Fruit fly (Drosophila melanogaster): ENCODE results near the gene Sfp24Bd.

Sfp24Bd gene

DNA sequence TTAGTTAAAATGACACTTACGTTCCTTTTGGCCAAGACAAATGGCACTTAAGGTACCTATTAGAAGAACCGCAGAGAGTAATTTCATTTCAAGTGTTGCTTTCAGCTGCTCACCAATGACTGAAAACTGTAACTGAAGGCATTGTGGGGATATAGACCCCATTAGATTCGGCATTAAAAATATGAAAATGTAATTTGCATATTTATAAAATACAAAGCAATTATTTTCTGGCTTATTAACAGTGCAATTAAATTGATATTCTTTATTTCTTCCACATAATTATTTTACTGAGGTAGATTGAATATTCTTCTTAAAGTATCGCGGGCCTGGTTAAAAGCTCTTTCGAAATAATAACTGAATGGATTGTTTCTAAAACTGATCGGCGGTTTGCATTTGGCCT, at the start of gene Sfp24Bd:
Gene Sfp24Bd (minus strand): TSS at position 101 of the 400 bp plus-strand sequence.
- TF ChIP-seq ovo (GFP tag; optimal IDR thresholded peaks at IDR 0.05) (no peak), CG7101 (tag; optimal IDR thresholded peaks at IDR 0.05) (no peak), kay (GFP tag; ENCODE audit: borderline replicate concordance) (no peak), Mnt (GFP tag; optimal IDR thresholded peaks at IDR 0.05) (no peak), cic (GFP tag; optimal IDR thresholded peaks at IDR 0.05) (no peak), CG11617 (GFP tag; optimal IDR thresholded peaks at IDR 0.05) (no peak), CG5204 (GFP tag; optimal IDR thresholded peaks at IDR 0.05) (no peak), Hr96 (GFP tag; optimal IDR thresholded peaks at IDR 0.05) (no peak), CG12768 (GFP tag; optimal IDR thresholded peaks at IDR 0.05) (no peak), Clk (GFP tag; optimal IDR thresholded peaks at IDR 0.05) (no peak), toe (GFP tag; optimal IDR thresholded peaks at IDR 0.05) (no peak), Crg-1 (GFP tag; optimal IDR thresholded peaks at IDR 0.05) (no peak), CG33017 (tag; optimal IDR thresholded peaks at IDR 0.05) (no peak), CG1620 (GFP tag; optimal IDR thresholded peaks at IDR 0.05) (no peak), pad (GFP tag; optimal IDR thresholded peaks at IDR 0.05) (no peak), CG14711 (tag; optimal IDR thresholded peaks at IDR 0.05) (no peak), CG7045 (GFP tag; optimal IDR thresholded peaks at IDR 0.05) (no peak), bab1 (GFP tag; optimal IDR thresholded peaks at IDR 0.05) (no peak), tj (GFP tag; optimal IDR thresholded peaks at IDR 0.05) (no peak), cnc (optimal IDR thresholded peaks at IDR 0.05) (no peak)

DNA sequence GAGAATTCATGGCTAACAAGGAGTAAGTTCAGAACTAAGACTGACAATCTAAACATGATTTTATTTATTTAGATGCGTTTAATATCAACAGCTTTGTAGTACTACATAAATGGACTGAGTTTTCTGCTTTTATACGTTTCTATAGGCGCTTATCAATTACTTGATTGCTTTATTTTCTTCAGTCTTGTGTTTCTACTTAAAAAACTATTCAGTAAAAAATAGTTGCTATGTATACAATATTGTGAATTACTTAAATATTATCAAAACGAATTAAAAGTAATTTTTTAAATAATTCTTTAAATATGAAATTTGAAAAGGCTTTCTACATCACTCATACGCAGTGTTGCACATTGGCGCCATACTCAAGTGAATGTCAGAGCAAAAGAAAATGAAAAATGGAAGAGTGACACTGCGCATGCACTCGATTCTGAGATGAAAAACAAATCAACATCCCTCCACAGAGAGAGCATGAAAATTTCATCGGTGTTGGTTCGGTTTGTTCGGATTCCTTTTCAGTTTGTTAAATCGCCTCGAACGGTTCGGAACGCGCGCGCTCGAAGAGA, 48.8 kb upstream of the Sfp24Bd start, which contains the start of the genes lectin-24A and Shaw:
Gene lectin-24A (minus strand): TSS at position 101 of the 563 bp plus-strand sequence.
Gene Shaw (plus strand): TSS at position 513 of the 563 bp plus-strand sequence.
- TF ChIP-seq CG7045 (GFP tag; optimal IDR thresholded peaks at IDR 0.05) (no peak), ovo (GFP tag; optimal IDR thresholded peaks at IDR 0.05) (no peak), CG5204 (GFP tag; optimal IDR thresholded peaks at IDR 0.05) (no peak), bab1 (GFP tag; optimal IDR thresholded peaks at IDR 0.05) (no peak), cnc (optimal IDR thresholded peaks at IDR 0.05) (no peak), tj (GFP tag; optimal IDR thresholded peaks at IDR 0.05) (no peak), toe (GFP tag; optimal IDR thresholded peaks at IDR 0.05) (no peak), CG33017 (tag; optimal IDR thresholded peaks at IDR 0.05) (no peak), CG11617 (GFP tag; optimal IDR thresholded peaks at IDR 0.05) (no peak), Hr96 (GFP tag; optimal IDR thresholded peaks at IDR 0.05) (no peak), Clk (GFP tag; optimal IDR thresholded peaks at IDR 0.05) (no peak), CG1620 (GFP tag; optimal IDR thresholded peaks at IDR 0.05) (no peak), cic (GFP tag; optimal IDR thresholded peaks at IDR 0.05) (no peak)

DNA sequence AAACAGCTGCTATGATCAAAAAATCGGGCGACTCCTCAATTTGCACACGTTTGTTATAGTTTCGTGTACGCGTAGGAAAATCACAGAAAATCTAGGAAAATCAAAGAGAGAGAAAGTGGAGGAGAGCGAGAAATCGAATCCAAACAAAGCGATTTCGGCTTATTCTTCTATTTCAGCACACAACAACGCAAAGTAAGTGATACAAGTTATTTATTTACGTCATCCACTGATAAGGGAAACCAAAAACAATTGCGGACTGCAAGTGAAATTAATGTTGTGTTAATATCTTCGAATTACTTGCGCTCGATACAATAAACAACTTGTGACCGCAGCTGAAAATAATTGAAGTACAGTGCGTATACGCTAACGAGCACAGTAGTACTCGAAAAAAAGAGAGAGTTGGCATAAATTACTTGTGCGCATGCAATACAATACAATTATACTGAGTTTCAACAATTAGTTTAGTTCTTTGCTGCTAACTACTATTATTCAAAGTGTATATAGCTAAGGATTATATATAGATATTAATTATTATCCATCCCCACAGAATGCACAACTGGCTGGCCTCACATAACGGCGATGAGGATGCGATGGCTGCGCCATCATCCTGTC, 44.7 kb upstream of the Sfp24Bd start:
- no peak for TF ChIP-seq CG7101 (tag; optimal IDR thresholded peaks at IDR 0.05)
- TF ChIP-seq Hr96 (GFP tag; optimal IDR thresholded peaks at IDR 0.05) = no peak
- no peak for TF ChIP-seq CG33017 (tag; optimal IDR thresholded peaks at IDR 0.05)
- TF ChIP-seq CG7045 (GFP tag; optimal IDR thresholded peaks at IDR 0.05) = no peak
- no peak for TF ChIP-seq CG12768 (GFP tag; optimal IDR thresholded peaks at IDR 0.05)
- TF ChIP-seq CG11617 (GFP tag; optimal IDR thresholded peaks at IDR 0.05) = no peak
- TF ChIP-seq tj (GFP tag; optimal IDR thresholded peaks at IDR 0.05) = no peak
- TF ChIP-seq Crg-1 (GFP tag; optimal IDR thresholded peaks at IDR 0.05) = no peak
- no peak for TF ChIP-seq CG5204 (GFP tag; optimal IDR thresholded peaks at IDR 0.05)
- TF ChIP-seq cic (GFP tag; optimal IDR thresholded peaks at IDR 0.05) = no peak
- TF ChIP-seq pad (GFP tag; optimal IDR thresholded peaks at IDR 0.05) = no peak
- no peak for TF ChIP-seq cnc (optimal IDR thresholded peaks at IDR 0.05)
- TF ChIP-seq kay (GFP tag; ENCODE audit: borderline replicate concordance) = no peak
- TF ChIP-seq Clk (GFP tag; optimal IDR thresholded peaks at IDR 0.05) = no peak

DNA sequence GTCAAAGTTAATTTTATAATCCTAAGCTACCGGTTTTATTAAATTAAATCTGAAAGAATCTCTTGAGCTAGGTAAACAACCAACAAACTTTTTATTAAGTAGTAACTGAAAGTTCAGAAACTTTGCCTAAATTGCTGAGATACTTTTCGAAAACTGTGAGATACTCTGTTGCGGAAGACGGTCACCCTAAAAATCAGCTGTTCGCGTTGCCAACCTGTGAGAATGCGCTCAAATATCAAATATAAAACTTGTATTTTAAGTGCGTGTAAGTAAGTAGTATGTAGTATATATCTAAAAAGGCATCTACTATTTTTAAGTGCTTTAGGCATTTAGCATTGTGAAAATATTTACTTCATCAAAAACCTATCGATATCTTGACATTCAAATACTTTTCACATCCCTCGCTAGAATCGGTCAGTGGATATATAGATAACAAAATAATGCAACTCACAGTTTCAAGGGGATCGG, 44.0 kb upstream of the Sfp24Bd start, which contains the start of the genes CG31955 and CG2818:
Gene CG31955 (minus strand): TSS at position 157 of the 468 bp plus-strand sequence.
Gene CG2818 (plus strand): TSS at position 412 of the 468 bp plus-strand sequence.
- TF ChIP-seq CG7101 (tag; optimal IDR thresholded peaks at IDR 0.05) (no peak), tj (GFP tag; optimal IDR thresholded peaks at IDR 0.05) (peak; percentile 35), CG11617 (GFP tag; optimal IDR thresholded peaks at IDR 0.05) (peak; percentile 15), kay (GFP tag; ENCODE audit: borderline replicate concordance) (peak; percentile 96), CG33017 (tag; optimal IDR thresholded peaks at IDR 0.05) (no peak), toe (GFP tag; optimal IDR thresholded peaks at IDR 0.05) (peak; percentile 36), pad (GFP tag; optimal IDR thresholded peaks at IDR 0.05) (peak; percentile 95), CG12768 (GFP tag; optimal IDR thresholded peaks at IDR 0.05) (no peak), bab1 (GFP tag; optimal IDR thresholded peaks at IDR 0.05) (no peak), Crg-1 (GFP tag; optimal IDR thresholded peaks at IDR 0.05) (no peak), CG14711 (tag; optimal IDR thresholded peaks at IDR 0.05) (peak; percentile 29), cnc (optimal IDR thresholded peaks at IDR 0.05) (no peak), Hr96 (GFP tag; optimal IDR thresholded peaks at IDR 0.05) (peak; percentile 52), CG5204 (GFP tag; optimal IDR thresholded peaks at IDR 0.05) (peak; percentile 55), ovo (GFP tag; optimal IDR thresholded peaks at IDR 0.05) (peak; percentile 31), cic (GFP tag; optimal IDR thresholded peaks at IDR 0.05) (no peak), CG1620 (GFP tag; optimal IDR thresholded peaks at IDR 0.05) (peak; percentile 6), Mnt (GFP tag; optimal IDR thresholded peaks at IDR 0.05) (no peak)

DNA sequence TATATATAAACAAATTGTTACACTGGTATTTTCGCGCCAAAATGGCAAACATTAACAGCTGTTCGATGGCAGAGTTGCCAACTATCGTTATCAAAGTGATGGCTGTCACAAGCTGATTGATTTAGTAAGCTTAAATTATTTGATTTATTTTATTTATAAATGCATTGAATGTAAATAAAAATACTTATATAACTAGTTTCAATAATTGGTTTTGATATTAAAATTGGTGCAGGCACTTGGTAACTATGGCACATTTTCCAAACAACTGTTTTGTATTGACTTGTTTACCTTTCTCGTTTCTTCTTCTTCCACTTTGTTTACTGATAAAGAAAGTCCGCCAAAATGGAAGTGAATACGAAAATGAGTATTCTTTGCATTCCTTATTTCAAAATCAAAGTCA, 42.7 kb upstream of the Sfp24Bd start, which contains the start of gene cutlet:
Gene cutlet (minus strand): TSS at position 84 of the 400 bp plus-strand sequence.
- TF ChIP-seq pad (GFP tag; optimal IDR thresholded peaks at IDR 0.05) (peak; percentile 1), CG7101 (tag; optimal IDR thresholded peaks at IDR 0.05) (no peak), CG14711 (tag; optimal IDR thresholded peaks at IDR 0.05) (peak; percentile 90), bab1 (GFP tag; optimal IDR thresholded peaks at IDR 0.05) (peak; percentile 32), kay (GFP tag; ENCODE audit: borderline replicate concordance) (peak; percentile 87), CG1620 (GFP tag; optimal IDR thresholded peaks at IDR 0.05) (peak; percentile 16), cnc (optimal IDR thresholded peaks at IDR 0.05) (no peak)
